Worm (Caenorhabditis elegans): ENCODE measurements around the gene cpx-2.

DNA sequence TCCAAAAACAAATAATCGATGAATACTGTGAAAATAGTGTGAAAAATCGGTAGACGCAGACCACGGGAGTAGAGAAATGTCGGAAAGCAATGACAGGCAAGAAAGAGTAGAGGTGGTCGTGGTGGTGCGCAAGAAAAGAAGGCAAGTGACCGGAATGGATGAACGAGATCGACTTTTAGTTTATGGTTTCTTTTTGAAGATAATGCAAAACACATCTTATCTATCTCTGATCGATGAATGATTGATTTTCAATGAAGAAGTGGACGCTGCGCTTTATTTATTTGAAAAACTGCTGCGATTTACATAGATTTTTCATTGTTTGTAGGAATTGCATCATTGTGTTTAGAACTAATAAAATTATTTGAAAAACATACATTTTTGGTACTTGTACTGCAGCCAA, 48.9 kb upstream of the cpx-2 start:
- TF ChIP-seq tra-4 (tag; optimal IDR thresholded peaks at IDR 0.05) = no peak
- no peak for TF ChIP-seq hnd-1 (tag; optimal IDR thresholded peaks at IDR 0.05)
- no peak for TF ChIP-seq sea-1 (GFP tag; conservative IDR thresholded peaks at IDR 0.05)

Data from whole organism, early embryonic.